Worm (Caenorhabditis elegans): ENCODE measurements around the gene Y39A3A.3.

The Y39A3A.3 gene

DNA sequence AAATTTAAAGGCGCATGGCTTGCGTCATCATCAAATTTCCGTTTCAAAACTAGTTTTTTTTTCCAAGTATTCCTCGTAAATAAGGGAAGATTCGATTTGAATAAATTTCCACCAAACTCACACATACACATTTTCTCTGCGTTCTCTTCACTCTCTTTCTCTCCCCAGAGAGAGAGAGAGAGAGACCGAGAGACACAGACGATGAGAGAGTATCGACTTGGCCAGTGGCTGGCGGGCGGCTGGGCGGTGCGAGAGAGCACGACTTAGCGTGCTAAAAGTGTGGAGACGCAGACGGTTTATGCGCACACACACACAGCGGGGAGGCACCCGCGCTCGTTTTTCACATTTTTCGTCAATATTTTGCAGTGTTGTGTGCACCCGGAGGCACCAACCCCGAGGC is 32.7 kb upstream of the Y39A3A.3 start:
- TF ChIP-seq nfyb-1 (GFP tag; IDR thresholded peaks at IDR 0.05): peak; percentile 86
- no peak for TF ChIP-seq snpc-1.1 (tag; optimal IDR thresholded peaks at IDR 0.05; ENCODE audit: insufficient read depth)
- peak; percentile 34 for TF ChIP-seq pha-4 (tag; optimal IDR thresholded peaks at IDR 0.05)
- TF ChIP-seq lin-40 (tag; optimal IDR thresholded peaks at IDR 0.05): peak; percentile 63
- no peak for TF ChIP-seq ztf-22 (GFP tag; optimal IDR thresholded peaks at IDR 0.05)
- no peak for TF ChIP-seq hsf-1 (GFP tag; IDR thresholded peaks at IDR 0.05)
- no peak for TF ChIP-seq F22D6.2 (tag; optimal IDR thresholded peaks at IDR 0.05)
- TF ChIP-seq aptf-3 (GFP tag; IDR thresholded peaks at IDR 0.05): no peak
- TF ChIP-seq tlf-1 (GFP tag; optimal IDR thresholded peaks at IDR 0.05): no peak
- no peak for TF ChIP-seq mes-4 (tag; optimal IDR thresholded peaks at IDR 0.05)
- TF ChIP-seq ztf-25 (GFP tag; IDR thresholded peaks at IDR 0.05): no peak
- TF ChIP-seq ztf-3 (GFP tag; optimal IDR thresholded peaks at IDR 0.05): no peak
- no peak for TF ChIP-seq Y56A3A.18 (GFP tag; IDR thresholded peaks at IDR 0.05)
- peak; percentile 79 for TF ChIP-seq ceh-27 (GFP tag; optimal IDR thresholded peaks at IDR 0.05)
- no peak for TF ChIP-seq cebp-1 (GFP tag; IDR thresholded peaks at IDR 0.05)
- TF ChIP-seq cebp-1 (tag; optimal IDR thresholded peaks at IDR 0.05): peak; percentile 63
- no peak for TF ChIP-seq F23B12.7 (tag; optimal IDR thresholded peaks at IDR 0.05; ENCODE audit: insufficient read depth)
- TF ChIP-seq rpc-1 (optimal IDR thresholded peaks at IDR 0.05): no peak
- no peak for TF ChIP-seq rpc-1 (tag; optimal IDR thresholded peaks at IDR 0.05)
- no peak for TF ChIP-seq attf-3 (GFP tag; conservative IDR thresholded peaks at IDR 0.05)
- no peak for TF ChIP-seq nhr-120 (GFP tag; IDR thresholded peaks at IDR 0.05)
- peak; percentile 96 for TF ChIP-seq zfh-2 (GFP tag; conservative IDR thresholded peaks at IDR 0.05)
- TF ChIP-seq ztf-18 (tag; optimal IDR thresholded peaks at IDR 0.05): no peak
- TF ChIP-seq B0019.2 (GFP tag; conservative IDR thresholded peaks at IDR 0.05): no peak
- no peak for TF ChIP-seq athp-1 (tag; optimal IDR thresholded peaks at IDR 0.05)
- no peak for TF ChIP-seq lsy-27 (tag; optimal IDR thresholded peaks at IDR 0.05; ENCODE audit: borderline replicate concordance, insufficient read depth)
- TF ChIP-seq let-526 (GFP tag; IDR thresholded peaks at IDR 0.05): no peak
- no peak for TF ChIP-seq snpc-4 (GFP tag; optimal IDR thresholded peaks at IDR 0.05)
- TF ChIP-seq snpc-4 (tag; optimal IDR thresholded peaks at IDR 0.05): peak in 2 of 4 experiments; percentile 9 to 33
- no peak for TF ChIP-seq ama-1 (optimal IDR thresholded peaks at IDR 0.05)
- TF ChIP-seq ama-1 (GFP tag; optimal IDR thresholded peaks at IDR 0.05): no peak
- peak; percentile 42 for TF ChIP-seq ztf-26 (tag; optimal IDR thresholded peaks at IDR 0.05)
- TF ChIP-seq repo-1 (tag; optimal IDR thresholded peaks at IDR 0.05): no peak
- TF ChIP-seq xnd-1 (tag; optimal IDR thresholded peaks at IDR 0.05): no peak
- no peak for TF ChIP-seq Y53G8AR.9 (GFP tag; conservative IDR thresholded peaks at IDR 0.05)
- peak; percentile 7 for TF ChIP-seq nhr-80 (tag; optimal IDR thresholded peaks at IDR 0.05)
- TF ChIP-seq unc-130 (GFP tag; optimal IDR thresholded peaks at IDR 0.05): no peak
- no peak for TF ChIP-seq tbp1 (GFP tag; optimal IDR thresholded peaks at IDR 0.05)
- TF ChIP-seq mcd-1 (GFP tag; IDR thresholded peaks at IDR 0.05): peak; percentile 75
- no peak for TF ChIP-seq ceh-79 (tag; optimal IDR thresholded peaks at IDR 0.05)
- no peak for TF ChIP-seq hlh-26 (GFP tag; conservative IDR thresholded peaks at IDR 0.05)
- TF ChIP-seq egl-18 (GFP tag; IDR thresholded peaks at IDR 0.05): no peak
- no peak for TF ChIP-seq unc-62 (GFP tag; optimal IDR thresholded peaks at IDR 0.05)
- no peak for TF ChIP-seq F49E8.2 (tag; optimal IDR thresholded peaks at IDR 0.05; ENCODE audit: insufficient read depth)
- TF ChIP-seq mel-28 (tag; optimal IDR thresholded peaks at IDR 0.05; ENCODE audit: borderline replicate concordance): no peak
- TF ChIP-seq bed-1 (GFP tag; IDR thresholded peaks at IDR 0.05): no peak
- no peak for TF ChIP-seq mxl-1 (tag; optimal IDR thresholded peaks at IDR 0.05)
- TF ChIP-seq B0336.3 (GFP tag; IDR thresholded peaks at IDR 0.05): no peak
- TF ChIP-seq rcor-1 (GFP tag; IDR thresholded peaks at IDR 0.05): peak; percentile 55
- TF ChIP-seq snpc-3.4 (tag; optimal IDR thresholded peaks at IDR 0.05): no peak
- TF ChIP-seq hlh-12 (tag; optimal IDR thresholded peaks at IDR 0.05): no peak
